Fruit fly (Drosophila melanogaster) whole organism, embryonic: ENCODE data around the gene CG42232.

Experiments used
- B-H1 ChIP-seq: fragments of 200-800 bp; sonication (Bioruptor generic); IDR thresholded peaks from 3 replicates; pipeline ENCODE4 v1.3.6; 2022; ENCODE audit warnings: missing biosample characterization, missing genetic modification characterization
- Bgb ChIP-seq: fragments of 200-800 bp; sonication (Bioruptor generic); IDR thresholded peaks from 2 replicates; pipeline ENCODE4 v1.3.6; 2022; ENCODE audit warnings: missing biosample characterization, missing genetic modification characterization; ENCODE audit not compliant: partially characterized antibody
- Bteb2 ChIP-seq: fragments of 200-800 bp; sonication (Bioruptor generic); optimal IDR thresholded peaks from 2 replicates; lab custom pipeline; 2016; ENCODE audit warnings: missing biosample characterization, missing genetic modification characterization
- CG10267 ChIP-seq: fragments of 200-800 bp; sonication (Bioruptor generic); optimal IDR thresholded peaks from 2 replicates; lab custom pipeline; 2018; ENCODE audit warnings: missing biosample characterization, mild to moderate bottlenecking, missing genetic modification characterization, moderate library complexity
- CG10366 ChIP-seq: fragments of 200-800 bp; sonication (Bioruptor generic); IDR thresholded peaks from 2 replicates; pipeline ENCODE4 v1.3.6; 2022; ENCODE audit warnings: missing biosample characterization, missing genetic modification characterization
- CG11695 ChIP-seq: fragments of 200-800 bp; sonication (Bioruptor generic); IDR thresholded peaks from 3 replicates; pipeline ENCODE4 v1.3.6; 2022; ENCODE audit warnings: missing biosample characterization, missing genetic modification characterization
- CG11723 ChIP-seq: fragments of 200-800 bp; sonication (Bioruptor generic); optimal IDR thresholded peaks from 2 replicates; lab custom pipeline; 2017; ENCODE audit warnings: missing biosample characterization, mild to moderate bottlenecking, missing genetic modification characterization
- CG12299 ChIP-seq: fragments of 200-800 bp; sonication (Bioruptor generic); optimal IDR thresholded peaks from 2 replicates; lab custom pipeline; 2018; ENCODE audit warnings: missing biosample characterization, mild to moderate bottlenecking, missing genetic modification characterization
- CG12391 ChIP-seq: fragments of 200-800 bp; sonication (Bioruptor generic); optimal IDR thresholded peaks from 3 replicates; lab custom pipeline; 2018; ENCODE audit warnings: missing biosample characterization, mild to moderate bottlenecking, missing genetic modification characterization, moderate library complexity
- CG12942 ChIP-seq: fragments of 200-800 bp; sonication (Bioruptor generic); optimal IDR thresholded peaks from 3 replicates; lab custom pipeline; 2016; ENCODE audit warnings: missing biosample characterization, missing genetic modification characterization
- CG13287 ChIP-seq: fragments of 200-800 bp; sonication (Bioruptor generic); IDR thresholded peaks from 2 replicates; pipeline ENCODE4 v1.3.6; 2022; ENCODE audit warnings: missing biosample characterization, missing genetic modification characterization; ENCODE audit not compliant: partially characterized antibody
- CG14014 ChIP-seq: fragments of 200-800 bp; sonication (Bioruptor generic); IDR thresholded peaks from 2 replicates; pipeline ENCODE4 v1.3.6; 2022; ENCODE audit warnings: missing biosample characterization, missing genetic modification characterization
- CG14050 ChIP-seq: fragments of 200-800 bp; sonication (Bioruptor generic); IDR thresholded peaks from 3 replicates; pipeline ENCODE4 v1.3.6; 2022; ENCODE audit warnings: missing biosample characterization, missing genetic modification characterization
- CG15011 ChIP-seq: fragments of 200-800 bp; sonication (Bioruptor generic); optimal IDR thresholded peaks from 3 replicates; lab custom pipeline; 2018; ENCODE audit warnings: missing biosample characterization, mild to moderate bottlenecking, missing genetic modification characterization
- CG15514 ChIP-seq: fragments of 200-800 bp; sonication (Bioruptor generic); optimal IDR thresholded peaks from 3 replicates; lab custom pipeline; 2017; ENCODE audit warnings: missing biosample characterization, missing genetic modification characterization, mild to moderate bottlenecking, moderate library complexity, missing genetic modification reagents
- CG16779 ChIP-seq: fragments of 200-800 bp; sonication (Bioruptor generic); IDR thresholded peaks from 2 replicates; pipeline ENCODE4 v1.3.6; 2022; ENCODE audit warnings: missing biosample characterization, missing genetic modification characterization
- CG17802 ChIP-seq: fragments of 200-800 bp; sonication (Bioruptor generic); optimal IDR thresholded peaks from 2 replicates; lab custom pipeline; 2018; ENCODE audit warnings: missing biosample characterization, mild to moderate bottlenecking, missing genetic modification characterization, moderate library complexity
- CG2678 ChIP-seq: fragments of 200-800 bp; sonication (Bioruptor generic); optimal IDR thresholded peaks from 3 replicates; lab custom pipeline; 2019; ENCODE audit warnings: missing biosample characterization, mild to moderate bottlenecking, missing genetic modification characterization, moderate library complexity
- CG2712 ChIP-seq: fragments of 200-800 bp; optimal IDR thresholded peaks from 3 replicates; lab custom pipeline; 2019; ENCODE audit warnings: missing biosample characterization, mild to moderate bottlenecking, missing genetic modification characterization, moderate library complexity
- CG30020 ChIP-seq: fragments of 200-800 bp; optimal IDR thresholded peaks from 2 replicates; lab custom pipeline; 2019; ENCODE audit warnings: missing biosample characterization, mild to moderate bottlenecking, missing genetic modification characterization, moderate library complexity
- CG31224 ChIP-seq: fragments of 200-800 bp; sonication (Bioruptor generic); IDR thresholded peaks from 2 replicates; pipeline ENCODE4 v1.3.6; 2022; ENCODE audit warnings: missing biosample characterization, missing genetic modification characterization
- CG4730 ChIP-seq: fragments of 200-800 bp; sonication (Bioruptor generic); IDR thresholded peaks from 2 replicates; pipeline ENCODE4 v1.3.6; 2022; ENCODE audit warnings: missing biosample characterization, missing genetic modification characterization
- CG8924 ChIP-seq: fragments of 200-800 bp; optimal IDR thresholded peaks from 3 replicates; lab custom pipeline; 2019; ENCODE audit warnings: missing biosample characterization, mild to moderate bottlenecking, missing genetic modification characterization, moderate library complexity
- CG9437 ChIP-seq: fragments of 200-800 bp; sonication (Bioruptor generic); optimal IDR thresholded peaks from 2 replicates; lab custom pipeline; 2018; ENCODE audit warnings: missing biosample characterization, mild to moderate bottlenecking, missing genetic modification characterization
- Deaf1 ChIP-seq: fragments of 200-800 bp; optimal IDR thresholded peaks from 3 replicates; lab custom pipeline; 2019; ENCODE audit warnings: missing biosample characterization, mild to moderate bottlenecking, missing genetic modification characterization, moderate library complexity
- Dip3 ChIP-seq: fragments of 200-800 bp; sonication (Bioruptor generic); optimal IDR thresholded peaks from 3 replicates; lab custom pipeline; 2016; ENCODE audit warnings: missing biosample characterization, missing genetic modification characterization
- E2f2 ChIP-seq: fragments of 200-800 bp; sonication (Bioruptor generic); IDR thresholded peaks from 2 replicates; pipeline ENCODE4 v1.3.6; 2022; ENCODE audit warnings: missing biosample characterization, missing genetic modification characterization
- Elba2 ChIP-seq: fragments of 200-800 bp; sonication (Bioruptor generic); optimal IDR thresholded peaks from 3 replicates; lab custom pipeline; 2016; ENCODE audit warnings: missing biosample characterization, missing genetic modification characterization
- Fer1 ChIP-seq: fragments of 200-800 bp; sonication (Bioruptor generic); optimal IDR thresholded peaks from 2 replicates; lab custom pipeline; 2017; ENCODE audit warnings: missing biosample characterization, mild to moderate bottlenecking, missing genetic modification characterization
- Fer3 ChIP-seq: fragments of 200-800 bp; sonication (Bioruptor generic); optimal IDR thresholded peaks from 2 replicates; lab custom pipeline; 2018; ENCODE audit warnings: missing biosample characterization, mild to moderate bottlenecking, missing genetic modification characterization, moderate library complexity
- Gug ChIP-seq: fragments of 200-800 bp; sonication (Bioruptor generic); IDR thresholded peaks from 4 replicates; pipeline ENCODE4 v1.3.6; 2022; ENCODE audit warnings: missing biosample characterization, missing genetic modification characterization
- HHEX ChIP-seq: fragments of 200-800 bp; sonication (Bioruptor generic); optimal IDR thresholded peaks from 3 replicates; lab custom pipeline; 2017; ENCODE audit warnings: missing biosample characterization, mild to moderate bottlenecking, missing genetic modification characterization, missing genetic modification reagents
- HLH4C ChIP-seq: fragments of 200-800 bp; sonication (Bioruptor generic); IDR thresholded peaks from 3 replicates; pipeline ENCODE4 v1.3.6; 2022; ENCODE audit warnings: missing biosample characterization, missing genetic modification characterization; ENCODE audit not compliant: partially characterized antibody
- HLHmδ ChIP-seq: fragments of 200-800 bp; sonication (Bioruptor generic); optimal IDR thresholded peaks from 2 replicates; lab custom pipeline; 2018; ENCODE audit warnings: missing biosample characterization, mild to moderate bottlenecking, missing genetic modification characterization, moderate library complexity
- Hr39 ChIP-seq: fragments of >200 bp; optimal IDR thresholded peaks from 2 replicates; lab custom pipeline; 2017
- Sox100B ChIP-seq: fragments of 200-800 bp; sonication (Bioruptor generic); optimal IDR thresholded peaks from 3 replicates; lab custom pipeline; 2018; ENCODE audit warnings: missing biosample characterization, mild to moderate bottlenecking, missing genetic modification characterization
- Taf1 ChIP-seq: fragments of 200-800 bp; sonication (Bioruptor generic); IDR thresholded peaks from 2 replicates; pipeline ENCODE4 v1.3.6; 2022; ENCODE audit warnings: missing biosample characterization, missing genetic modification characterization
- YL-1 ChIP-seq: fragments of 200-800 bp; sonication (Bioruptor generic); optimal IDR thresholded peaks from 3 replicates; lab custom pipeline; 2017; ENCODE audit warnings: missing biosample characterization, mild to moderate bottlenecking, missing genetic modification characterization
- al ChIP-seq: fragments of 200-800 bp; sonication (Bioruptor generic); IDR thresholded peaks from 2 replicates; pipeline ENCODE4 v1.3.6; 2022; ENCODE audit warnings: missing biosample characterization, missing genetic modification characterization
- amos ChIP-seq: fragments of 200-800 bp; sonication (Bioruptor generic); IDR thresholded peaks from 2 replicates; pipeline ENCODE4 v1.3.6; 2022; ENCODE audit warnings: missing biosample characterization, missing genetic modification characterization; ENCODE audit not compliant: partially characterized antibody
- cad ChIP-seq: fragments of >200 bp; optimal IDR thresholded peaks from 2 replicates; lab custom pipeline; 2017; ENCODE audit warnings: missing biosample characterization, missing genetic modification characterization
- chif ChIP-seq, 2 experiments: fragments of 200-800 bp; sonication (Bioruptor generic); optimal IDR thresholded peaks; 3 replicates each; lab custom pipeline; 2016; ENCODE audit warnings: missing biosample characterization in 2 of 2, missing genetic modification characterization in 2 of 2
- dmrt99B ChIP-seq: fragments of 200-800 bp; sonication (Bioruptor generic); optimal IDR thresholded peaks from 2 replicates; lab custom pipeline; 2018; ENCODE audit warnings: missing biosample characterization, mild to moderate bottlenecking, missing genetic modification characterization, moderate library complexity
- dpn ChIP-seq, 2 experiments: fragments of 200-800 bp; sonication (Bioruptor generic); optimal IDR thresholded peaks; 3 replicates each; lab custom pipeline; 2016; ENCODE audit warnings: missing biosample characterization in 2 of 2, missing genetic modification characterization in 2 of 2
- gcm ChIP-seq: fragments of 200-800 bp; sonication (Bioruptor generic); optimal IDR thresholded peaks from 2 replicates; lab custom pipeline; 2019; ENCODE audit warnings: missing biosample characterization, mild to moderate bottlenecking, missing genetic modification characterization, moderate library complexity
- maf-S ChIP-seq: fragments of 200-800 bp; sonication (Bioruptor generic); optimal IDR thresholded peaks from 2 replicates; lab custom pipeline; 2016; ENCODE audit warnings: missing biosample characterization, missing genetic modification characterization
- mld ChIP-seq: fragments of 200-800 bp; sonication (Bioruptor generic); IDR thresholded peaks from 3 replicates; pipeline ENCODE4 v1.3.6; 2022; ENCODE audit warnings: missing biosample characterization, missing genetic modification characterization; ENCODE audit not compliant: partially characterized antibody
- otp ChIP-seq: fragments of 200-800 bp; sonication (Bioruptor generic); IDR thresholded peaks from 3 replicates; pipeline ENCODE4, ENCODE4 v1.3.6; 2022; ENCODE audit warnings: missing biosample characterization, missing genetic modification characterization
- sens ChIP-seq: fragments of 200-800 bp; sonication (Bioruptor generic); peaks from one replicate; lab custom pipeline; 2016; ENCODE audit warnings: missing biosample characterization, missing genetic modification characterization
- so ChIP-seq: fragments of 200-800 bp; sonication (Bioruptor generic); IDR thresholded peaks from 3 replicates; pipeline ENCODE4 v1.3.6; 2022; ENCODE audit warnings: missing biosample characterization, missing genetic modification characterization
- sr ChIP-seq: fragments of 200-800 bp; sonication (Bioruptor generic); IDR thresholded peaks from 3 replicates; pipeline ENCODE4 v1.3.6; 2022; ENCODE audit warnings: missing biosample characterization, missing genetic modification characterization

The CG42232 gene

dm6 chr3R:16432665-16433065 is 36.8 kb downstream of the CG42232 start, which contains the start of gene Fntb (continued):
- TF ChIP-seq Fer3 (tag; lab: Kevin White, UChicago) (peak; percentile 78), Bteb2 (peak; percentile 48), HLH4C (GFP tag; lab: Robert Waterston, UW) (no peak), Dip3 (GFP tag; lab: Kevin White, UChicago) (no peak), otp (GFP tag; lab: Robert Waterston, UW) (no peak), so (GFP tag; lab: Robert Waterston, UW) (0 out of 3 replicates have a peak, but pooled peaks have one; percentile 21), Deaf1 (tag; lab: Kevin White, UChicago) (no peak), YL-1 (GFP tag; lab: Kevin White, UChicago) (no peak), dmrt99B (tag; lab: Kevin White, UChicago) (no peak), chif (GFP tag; optimal IDR thresholded peaks at IDR 0.05; lab: Kevin White, UChicago) (peak in 1 of 2 experiments; percentile 36), CG14050 (peak; percentile 42; the same call in 2 of the 3 replicates), sens (GFP tag; lab: Kevin White, UChicago) (peak; percentile 81), CG12299 (tag; lab: Kevin White, UChicago) (peak; percentile 48), B-H1 (no peak), Bgb (GFP tag; lab: Robert Waterston, UW) (no peak), HHEX (peak; percentile 63), CG11723 (no peak), mld (GFP tag; lab: Robert Waterston, UW) (no peak), CG17802 (no peak), Fer1 (GFP tag; lab: Kevin White, UChicago) (peak; percentile 73), E2f2 (GFP tag; lab: Robert Waterston, UW) (peak; percentile 52; the same call in 1 of the 2 replicates), CG16779 (GFP tag; lab: Robert Waterston, UW) (no peak), Hr39 (lab: Kevin White, UChicago) (no peak), Sox100B (GFP tag; lab: Kevin White, UChicago) (no peak), CG12942 (peak; percentile 57), dpn (GFP tag; optimal IDR thresholded peaks at IDR 0.05; lab: Kevin White, UChicago) (peak in 1 of 2 experiments; percentile 66), sr (GFP tag; lab: Robert Waterston, UW) (no peak), CG10366 (GFP tag; lab: Robert Waterston, UW) (peak; percentile 53), Elba2 (GFP tag; lab: Kevin White, UChicago) (no peak), CG4730 (GFP tag; lab: Robert Waterston, UW) (peak; percentile 20; the same call in 1 of the 2 replicates), CG15514 (GFP tag; lab: Kevin White, UChicago) (peak; percentile 68), CG2678 (no peak), Gug (GFP tag; lab: Robert Waterston, UW) (peak; percentile 38; the same call in 1 of the 4 replicates), CG2712 (tag; lab: Kevin White, UChicago) (peak; percentile 81), amos (GFP tag; lab: Robert Waterston, UW) (no peak), gcm (GFP tag; lab: Kevin White, UChicago) (peak; percentile 56), HLHmδ (no peak), CG15011 (GFP tag; lab: Kevin White, UChicago) (no peak), CG9437 (GFP tag; lab: Kevin White, UChicago) (peak; percentile 64), cad (no peak), CG11695 (GFP tag; lab: Robert Waterston, UW) (peak; percentile 60; the same call in 2 of the 3 replicates), CG14014 (0 out of 2 replicates have a peak, but pooled peaks have one; percentile 41), CG30020 (tag; lab: Kevin White, UChicago) (peak; percentile 62), Taf1 (GFP tag; lab: Robert Waterston, UW) (no peak), CG12391 (tag; lab: Kevin White, UChicago) (peak; percentile 88), al (GFP tag; lab: Robert Waterston, UW) (peak; percentile 66), CG31224 (GFP tag; lab: Robert Waterston, UW) (no peak), CG8924 (tag; lab: Kevin White, UChicago) (peak; percentile 79), CG13287 (GFP tag; lab: Robert Waterston, UW) (peak; percentile 50; the same call in 1 of the 2 replicates), CG10267 (tag; lab: Kevin White, UChicago) (peak; percentile 92), maf-S (GFP tag; lab: Kevin White, UChicago) (peak; percentile 10)
